Fruit fly (Drosophila melanogaster) Kc167 (cell line): ENCODE data around the gene HIP-R.
"Not testable (repeated sequence)": the region's sequence is repeated elsewhere in the genome, so short reads cannot be mapped to it uniquely, and the experiment has no call there.

Source experiments
- Myc ChIP-seq: fragments of >200 bp; optimal IDR thresholded peaks from 2 replicates; lab custom pipeline; 2017; ENCODE audit warnings: missing external identifiers
- Sin3A ChIP-seq: fragments of >200 bp; optimal IDR thresholded peaks from 2 replicates; lab custom pipeline; 2018; ENCODE audit warnings: missing external identifiers
- h ChIP-seq: fragments of >200 bp; optimal IDR thresholded peaks from 3 replicates; lab custom pipeline; 2018; ENCODE audit warnings: missing external identifiers
- insv ChIP-seq: fragments of >200 bp; optimal IDR thresholded peaks from 3 replicates; lab custom pipeline; 2018; ENCODE audit warnings: missing external identifiers
- psq ChIP-seq: fragments of >200 bp; optimal IDR thresholded peaks from 2 replicates; lab custom pipeline; 2017; ENCODE audit warnings: missing external identifiers
- ttk ChIP-seq: sonication (Bioruptor generic); optimal IDR thresholded peaks from 2 replicates; lab custom pipeline; 2017; ENCODE audit warnings: missing external identifiers

The HIP-R gene

DNA sequence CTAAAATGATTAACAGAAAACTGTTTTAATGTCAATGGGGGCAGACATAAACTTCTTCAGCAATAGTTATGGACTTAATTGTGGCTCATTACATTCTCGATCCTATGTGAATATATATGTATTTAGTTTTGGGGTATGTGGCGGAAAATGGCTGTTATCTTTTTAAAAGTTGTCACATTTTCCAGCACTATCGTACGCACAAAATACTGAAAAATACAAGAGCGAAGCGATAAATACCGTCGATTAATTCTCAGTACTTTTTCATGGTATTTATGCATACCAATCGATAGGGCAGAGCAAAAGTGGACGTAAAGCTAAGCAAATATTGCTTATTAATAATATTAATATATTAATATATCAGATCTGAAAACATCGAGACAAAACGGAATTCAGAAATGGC lies at the start of gene HIP-R:
HIP-R (plus strand) TSS at position 201 of the 400 bp plus-strand sequence.
- not testable (repeated sequence) for TF ChIP-seq h, Myc, ttk (lab: Kevin White, UChicago)

DNA sequence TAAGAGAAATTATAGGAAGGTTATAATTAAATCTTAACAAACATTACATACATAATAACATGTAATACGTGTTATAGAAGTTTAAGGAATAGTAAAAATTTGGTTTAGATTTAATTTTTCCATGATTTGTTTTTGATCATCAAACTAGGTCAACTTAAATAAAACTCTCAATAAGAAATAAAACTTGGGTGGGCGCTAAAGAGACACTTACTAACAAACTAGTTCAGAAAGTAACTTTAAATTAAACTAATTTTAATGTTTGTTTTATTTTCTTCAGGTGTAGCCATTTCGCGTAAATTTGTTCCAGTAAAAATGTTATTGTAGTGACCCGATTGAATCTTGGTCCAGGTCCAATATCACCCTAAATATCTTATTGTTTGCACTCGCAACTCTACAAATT lies 49.5 kb upstream of the HIP-R start:
- TF ChIP-seq psq (lab: Kevin White, UChicago): no peak
- no peak for TF ChIP-seq insv
- TF ChIP-seq Myc (lab: Kevin White, UChicago): no peak
- TF ChIP-seq Sin3A (lab: Kevin White, UChicago): no peak
- TF ChIP-seq h (lab: Kevin White, UChicago): no peak
- TF ChIP-seq ttk (lab: Kevin White, UChicago): no peak

DNA sequence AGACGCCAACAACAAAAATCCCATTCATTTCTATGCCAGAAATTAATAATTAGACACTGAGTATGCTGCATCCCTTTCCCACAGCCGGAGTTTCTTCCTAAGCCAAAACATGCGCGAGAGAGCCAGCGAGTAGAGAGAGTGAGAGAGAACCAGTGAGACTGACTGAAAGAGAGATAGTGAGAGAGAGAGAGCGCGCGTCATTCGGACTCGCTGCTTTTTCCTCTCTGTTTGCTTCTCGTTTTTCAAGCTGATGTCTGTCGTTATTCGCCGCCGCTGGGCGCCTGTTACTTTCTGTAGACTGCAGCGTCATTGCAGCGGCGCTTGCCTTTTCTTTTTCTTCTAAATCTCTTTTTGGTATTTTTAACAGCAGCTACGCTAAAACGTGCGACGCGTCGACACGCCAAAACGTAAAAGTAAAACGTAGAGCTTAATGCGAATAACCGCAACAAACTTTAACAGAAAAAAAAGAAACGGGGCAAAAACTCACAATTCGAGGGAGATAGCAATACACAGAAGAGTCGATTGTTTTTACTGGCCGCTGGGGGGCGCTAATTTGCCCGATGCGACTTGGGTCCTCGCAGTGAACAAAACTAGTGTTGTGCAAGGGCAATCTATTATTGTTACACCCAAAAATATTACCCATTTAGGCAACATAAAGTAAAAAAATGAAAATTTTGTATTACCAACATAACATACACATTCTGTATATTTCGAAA lies 48.9 kb upstream of the HIP-R start:
- no peak for TF ChIP-seq Myc (lab: Kevin White, UChicago)
- TF ChIP-seq ttk (lab: Kevin White, UChicago): no peak
- no peak for TF ChIP-seq insv
- no peak for TF ChIP-seq h (lab: Kevin White, UChicago)
- TF ChIP-seq Sin3A (lab: Kevin White, UChicago): no peak
- no peak for TF ChIP-seq psq (lab: Kevin White, UChicago)

DNA sequence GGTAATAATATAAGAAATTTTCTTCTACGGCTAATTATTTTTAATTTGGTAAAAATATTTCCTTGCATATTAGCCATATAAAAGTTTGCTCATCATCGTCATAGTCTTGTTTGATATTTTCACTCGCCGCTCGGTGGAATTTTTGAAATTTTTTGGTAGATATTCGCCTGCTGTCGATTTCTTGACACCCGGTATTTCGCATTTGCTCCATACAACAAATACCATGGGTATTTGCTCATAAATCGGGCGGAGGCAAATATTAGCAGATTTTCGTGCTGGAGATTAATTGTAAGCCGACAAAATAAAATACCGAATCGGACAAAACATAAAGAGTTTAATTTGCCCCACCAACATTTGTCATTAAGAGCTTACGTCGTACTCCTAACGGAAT lies 48.2 kb upstream of the HIP-R start:
- TF ChIP-seq Sin3A (lab: Kevin White, UChicago) (no peak), insv (no peak)

DNA sequence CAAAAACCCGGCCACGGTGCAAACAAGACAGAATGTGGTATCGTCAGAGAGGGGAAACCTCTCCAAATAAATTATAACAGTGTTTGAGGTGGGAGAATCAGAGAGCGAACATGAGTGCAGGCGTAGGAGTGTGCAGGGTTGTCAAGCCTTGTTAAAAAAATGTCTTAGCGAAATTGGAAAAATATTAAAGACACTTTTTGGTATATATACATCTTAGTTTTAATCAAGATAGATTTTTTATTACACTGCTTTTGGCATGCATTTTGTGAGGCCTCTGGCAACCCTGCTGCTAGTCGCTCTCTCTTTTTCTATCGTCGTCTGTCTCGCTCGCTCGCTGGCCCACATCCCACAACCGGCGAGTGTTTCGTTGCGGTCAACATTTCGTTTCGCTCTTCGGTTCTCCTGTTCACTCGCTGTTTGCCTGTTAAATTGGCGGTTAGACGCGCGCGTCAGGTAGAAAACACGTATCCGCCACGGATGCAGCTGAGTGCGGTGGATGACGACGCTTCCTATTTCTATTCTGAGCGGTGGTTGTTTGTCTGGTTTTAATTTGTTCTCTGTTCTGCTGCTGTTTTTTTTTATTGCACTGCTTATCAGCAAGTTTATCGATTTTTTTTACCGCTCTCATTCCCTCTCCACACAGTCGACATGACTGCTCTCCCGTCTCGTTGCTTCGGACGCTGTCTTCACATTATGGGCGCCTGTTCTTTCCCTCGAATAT lies 47.6 kb upstream of the HIP-R start:
- TF ChIP-seq Sin3A (lab: Kevin White, UChicago) (no peak), psq (lab: Kevin White, UChicago) (no peak)

DNA sequence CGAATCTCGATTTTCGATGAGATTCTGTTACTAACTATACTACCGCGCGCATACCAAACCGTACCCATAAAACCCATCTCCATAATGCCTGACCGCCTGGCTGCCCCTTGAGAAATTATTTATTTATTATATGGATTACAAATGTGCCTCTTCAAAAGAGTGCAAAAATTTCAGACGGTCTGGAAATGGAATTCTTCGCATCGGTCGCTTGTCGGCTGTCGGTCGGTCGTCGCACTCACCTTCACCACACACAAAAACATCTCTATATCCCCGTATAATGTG lies 47.1 kb upstream of the HIP-R start:
- TF ChIP-seq ttk (lab: Kevin White, UChicago): no peak

DNA sequence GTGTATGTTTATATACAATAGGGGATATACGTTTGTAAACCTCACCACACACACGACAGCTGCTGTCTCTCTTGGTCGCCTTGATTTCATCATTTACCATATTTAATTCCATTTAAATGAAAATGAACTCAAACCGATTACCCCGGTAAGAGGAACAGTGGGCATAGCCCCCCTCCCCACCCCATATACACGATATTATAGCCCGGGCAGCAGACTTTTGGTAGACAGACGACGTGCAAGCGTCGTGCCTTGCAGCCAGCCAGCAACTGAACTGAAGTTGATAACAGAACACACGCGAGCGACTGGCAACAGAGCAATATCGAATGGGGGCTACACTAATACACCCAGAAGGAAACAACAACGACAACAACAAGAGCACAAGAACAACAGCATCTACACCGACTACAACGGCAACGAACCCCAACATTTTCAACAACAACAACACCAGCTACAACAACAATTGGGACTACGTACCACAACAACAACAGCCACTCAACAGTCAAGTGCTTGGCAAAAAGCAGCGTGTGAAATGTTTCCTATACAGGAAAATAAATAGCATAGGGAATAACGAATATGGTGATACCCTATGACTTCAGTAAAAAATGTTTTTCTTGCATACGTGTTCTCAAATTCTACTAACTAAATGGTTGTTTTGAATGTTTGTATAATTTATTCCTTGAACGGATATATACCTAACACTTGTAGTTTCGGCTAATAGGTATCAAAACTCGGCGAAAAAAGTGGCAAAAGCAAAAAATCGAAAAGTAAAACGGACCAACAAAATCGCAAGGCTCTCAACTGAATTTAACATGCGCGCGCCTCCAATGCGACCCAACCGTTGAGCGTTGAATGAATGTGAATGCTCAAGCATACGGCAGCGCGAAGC lies 46.5 kb upstream of the HIP-R start:
- TF ChIP-seq insv: no peak
- TF ChIP-seq psq (lab: Kevin White, UChicago): no peak
- no peak for TF ChIP-seq Sin3A (lab: Kevin White, UChicago)
- no peak for TF ChIP-seq Myc (lab: Kevin White, UChicago)
- no peak for TF ChIP-seq ttk (lab: Kevin White, UChicago)
- TF ChIP-seq h (lab: Kevin White, UChicago): no peak

DNA sequence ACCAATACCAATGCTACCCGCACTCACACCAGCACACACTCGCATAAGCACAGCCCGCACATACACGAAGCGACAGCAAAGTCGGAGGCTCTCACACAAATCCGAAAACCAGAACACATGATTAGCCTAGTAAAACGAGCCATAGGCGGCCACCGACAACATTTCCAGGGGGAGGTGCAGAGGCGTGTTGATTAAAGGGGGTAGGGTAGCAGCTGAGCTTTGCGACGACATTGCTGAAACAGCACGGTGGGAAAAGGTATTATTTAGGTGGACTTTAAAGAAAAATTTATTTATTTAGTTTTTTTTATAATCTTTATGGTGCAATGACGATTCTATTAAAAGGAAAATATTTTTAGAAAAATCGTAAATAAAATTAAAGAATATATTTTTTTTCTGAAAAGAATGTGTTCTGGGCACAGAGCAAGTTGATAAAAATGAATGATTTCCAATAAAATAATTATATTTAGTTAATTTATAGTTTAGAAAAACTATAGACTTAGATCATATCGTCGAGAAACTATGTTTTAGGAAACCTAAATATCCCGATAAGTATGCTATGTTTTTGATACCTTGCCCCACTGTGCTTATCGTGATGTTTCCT lies 45.8 kb upstream of the HIP-R start:
- TF ChIP-seq Myc (lab: Kevin White, UChicago) (no peak), psq (lab: Kevin White, UChicago) (no peak), insv (no peak), h (lab: Kevin White, UChicago) (no peak), ttk (lab: Kevin White, UChicago) (no peak), Sin3A (lab: Kevin White, UChicago) (no peak)

DNA sequence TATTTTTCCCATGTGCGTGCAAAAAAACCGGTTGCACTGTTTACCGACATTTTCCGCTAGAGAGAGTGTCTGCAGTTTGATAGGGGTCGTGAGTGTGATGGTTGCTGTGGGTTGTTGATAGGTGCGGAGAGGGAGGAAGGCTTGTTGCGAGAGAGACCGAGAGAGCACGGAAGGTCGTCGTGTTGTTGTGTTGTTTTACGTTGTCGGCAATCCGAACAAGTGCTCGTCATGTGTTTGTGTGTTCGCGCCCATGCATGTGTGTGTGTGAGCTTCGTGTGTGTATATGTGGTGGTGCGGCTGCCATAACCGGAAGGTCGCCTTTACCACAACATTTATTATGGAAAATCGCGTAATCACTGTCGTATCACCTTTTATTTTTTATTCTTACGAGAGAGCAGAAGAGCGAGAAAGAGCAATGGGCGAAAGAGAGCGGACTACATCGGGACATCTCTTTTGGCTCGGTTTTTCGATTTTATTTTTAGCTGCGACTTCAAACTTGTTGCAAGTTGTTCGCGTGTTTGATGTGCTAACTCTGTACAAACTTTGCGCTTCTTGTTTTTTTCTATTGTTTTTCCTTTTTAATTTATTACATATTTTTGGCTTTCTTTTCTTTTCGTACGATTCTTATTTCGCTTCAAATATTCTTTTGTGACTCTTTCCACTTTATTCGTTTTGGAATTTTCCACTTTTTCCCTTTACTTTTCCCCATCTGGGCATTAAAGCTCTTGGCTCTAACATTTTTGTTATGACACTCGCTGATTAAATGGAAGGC lies 45.1 kb upstream of the HIP-R start:
- TF ChIP-seq psq (lab: Kevin White, UChicago) (no peak), h (lab: Kevin White, UChicago) (no peak), Sin3A (lab: Kevin White, UChicago) (no peak), Myc (lab: Kevin White, UChicago) (no peak), insv (no peak), ttk (lab: Kevin White, UChicago) (no peak)

DNA sequence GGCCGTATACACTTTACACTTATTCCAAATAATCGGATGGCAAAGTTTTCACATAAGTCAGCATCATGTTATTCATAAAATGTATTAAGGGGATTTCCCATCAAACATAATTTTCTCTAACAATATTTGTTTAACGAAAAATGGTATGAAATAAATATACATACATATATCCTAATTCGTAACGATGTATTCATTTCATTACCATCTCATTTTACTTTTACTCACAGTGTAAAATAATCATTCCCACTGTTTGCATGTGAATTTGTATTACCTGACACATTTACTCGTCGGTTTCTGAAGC lies 44.6 kb upstream of the HIP-R start:
- TF ChIP-seq psq (lab: Kevin White, UChicago): no peak
- TF ChIP-seq ttk (lab: Kevin White, UChicago): no peak
- no peak for TF ChIP-seq h (lab: Kevin White, UChicago)
- no peak for TF ChIP-seq Myc (lab: Kevin White, UChicago)

DNA sequence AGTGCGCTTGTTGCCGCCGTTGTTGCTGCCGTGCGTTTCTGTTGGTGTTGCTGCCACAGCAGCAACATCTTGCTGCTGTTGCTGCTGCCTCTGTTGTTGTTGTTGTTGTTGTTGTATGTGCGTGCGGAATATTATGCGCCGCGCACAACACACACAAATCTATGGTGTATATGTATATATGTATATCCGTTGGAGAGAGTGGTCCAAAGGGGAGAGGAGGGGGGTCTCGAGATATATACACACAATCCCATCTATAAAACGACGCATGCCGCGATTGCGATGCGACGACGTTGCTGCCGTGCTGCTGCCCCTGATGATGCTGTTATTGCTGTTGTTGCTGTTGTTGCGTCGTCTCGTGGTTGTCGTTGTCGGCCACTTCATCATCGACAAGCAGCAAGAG lies 42.9 kb upstream of the HIP-R start:
- TF ChIP-seq Myc (lab: Kevin White, UChicago) (no peak), h (lab: Kevin White, UChicago) (no peak), insv (no peak), ttk (lab: Kevin White, UChicago) (no peak), Sin3A (lab: Kevin White, UChicago) (no peak), psq (lab: Kevin White, UChicago) (no peak)
